Fruit fly (Drosophila melanogaster): ENCODE measurements around the gene Atu.

dm6 chr3R:5621714-5622405 is 8.7 kb downstream of the Atu start:
- TF ChIP-seq psq (GFP tag; optimal IDR thresholded peaks at IDR 0.05) (no peak), Abd-B (GFP tag; optimal IDR thresholded peaks at IDR 0.05) (no peak), Myc (optimal IDR thresholded peaks at IDR 0.05) (no peak), sage (GFP tag; optimal IDR thresholded peaks at IDR 0.05) (no peak), Hr78 (GFP tag; optimal IDR thresholded peaks at IDR 0.05) (no peak), HLH106 (tag; optimal IDR thresholded peaks at IDR 0.05) (no peak), pan (optimal IDR thresholded peaks at IDR 0.05) (no peak), CG32264 (GFP tag; optimal IDR thresholded peaks at IDR 0.05) (no peak), jim (GFP tag; optimal IDR thresholded peaks at IDR 0.05) (no peak), lola (GFP tag; optimal IDR thresholded peaks at IDR 0.05) (no peak), h (GFP tag; optimal IDR thresholded peaks at IDR 0.05) (no peak), Sp1 (GFP tag; optimal IDR thresholded peaks at IDR 0.05) (no peak), sv (GFP tag; optimal IDR thresholded peaks at IDR 0.05) (no peak), Hr83 (GFP tag; optimal IDR thresholded peaks at IDR 0.05; ENCODE audit: poor library complexity, severe bottlenecking) (no peak)

Data from whole organism, wandering third instar larva.